Fruit fly (Drosophila melanogaster): ENCODE results near the gene CG6765.

CG6765 gene

DNA sequence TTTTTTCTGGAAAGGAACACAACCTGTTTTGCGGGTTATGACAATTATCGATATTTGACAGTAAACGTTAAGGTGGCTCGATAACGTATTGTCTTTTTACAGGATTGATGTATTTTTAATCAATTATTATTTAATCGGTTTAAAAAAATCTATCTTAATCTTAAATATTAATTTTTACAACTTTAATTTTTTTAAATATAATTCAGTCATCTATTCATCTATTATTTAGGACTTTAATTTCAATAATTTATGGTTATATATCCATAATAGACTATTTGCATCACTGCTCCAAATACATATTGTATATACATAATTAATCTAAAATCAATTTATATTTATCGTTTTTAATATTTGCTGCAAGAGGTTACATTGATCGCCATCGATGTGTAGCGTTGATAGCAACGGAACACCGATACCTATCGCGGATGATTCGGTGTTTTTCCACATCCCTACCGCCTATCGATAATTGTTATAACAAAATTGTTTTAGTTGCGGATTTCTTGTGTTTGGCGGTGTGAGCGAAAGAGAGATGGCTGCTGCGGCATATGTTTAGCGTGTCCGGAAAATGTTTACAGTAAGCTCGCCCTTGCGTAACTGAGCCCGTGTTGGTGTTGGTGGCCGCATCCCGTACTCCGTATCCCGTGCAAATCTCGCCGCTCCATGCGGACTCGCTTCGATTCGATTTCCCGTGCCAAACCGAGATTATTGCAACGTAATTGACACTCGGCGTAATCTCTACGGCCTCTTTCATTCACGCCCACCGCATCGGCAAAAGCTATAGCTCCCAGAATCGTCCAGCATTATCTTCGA, 12.5 kb downstream of the CG6765 start, which contains the start of the genes GstO1 and foi (continued):
- no peak for TF ChIP-seq TFAM (GFP tag; optimal IDR thresholded peaks at IDR 0.05)
- peak; percentile 95 for TF ChIP-seq unc-4 (GFP tag; IDR thresholded peaks at IDR 0.05; ENCODE audit: partially characterized antibody)
- TF ChIP-seq CG3726 (GFP tag; IDR thresholded peaks at IDR 0.05) = no peak
- TF ChIP-seq CG6854 (GFP tag; optimal IDR thresholded peaks at IDR 0.05) = no peak
- TF ChIP-seq CG15269 (tag; optimal IDR thresholded peaks at IDR 0.05) = peak; percentile 3
- no peak for TF ChIP-seq CG13624 (GFP tag; optimal IDR thresholded peaks at IDR 0.05)
- TF ChIP-seq CG31365 (tag; optimal IDR thresholded peaks at IDR 0.05) = no peak
- no peak for TF ChIP-seq Antp (GFP tag; optimal IDR thresholded peaks at IDR 0.05)
- no peak for TF ChIP-seq CG15073 (GFP tag; optimal IDR thresholded peaks at IDR 0.05)
- TF ChIP-seq fd64A (GFP tag; optimal IDR thresholded peaks at IDR 0.05) = no peak
- no peak for TF ChIP-seq CG10654 (GFP tag; optimal IDR thresholded peaks at IDR 0.05)
- peak; percentile 94 for TF ChIP-seq CG14710 (tag; optimal IDR thresholded peaks at IDR 0.05)
- TF ChIP-seq sc (optimal IDR thresholded peaks at IDR 0.05) = no peak
- no peak for TF ChIP-seq sc (GFP tag; optimal IDR thresholded peaks at IDR 0.05)
- no peak for TF ChIP-seq Usf (GFP tag; optimal IDR thresholded peaks at IDR 0.05)
- no peak for TF ChIP-seq sima (GFP tag; optimal IDR thresholded peaks at IDR 0.05)
- TF ChIP-seq inv (GFP tag; IDR thresholded peaks at IDR 0.05; ENCODE audit: partially characterized antibody) = peak; percentile 97
- no peak for TF ChIP-seq her (GFP tag; optimal IDR thresholded peaks at IDR 0.05)
- TF ChIP-seq CG11093 (GFP tag; IDR thresholded peaks at IDR 0.05) = no peak
- TF ChIP-seq D19B (GFP tag; optimal IDR thresholded peaks at IDR 0.05) = no peak
- TF ChIP-seq Atf6 (GFP tag; IDR thresholded peaks at IDR 0.05) = peak; percentile 39; the same call in 1 of the 2 replicates
- TF ChIP-seq vvl (GFP tag; IDR thresholded peaks at IDR 0.05) = peak; percentile 48
- no peak for TF ChIP-seq CG7357 (GFP tag; IDR thresholded peaks at IDR 0.05)
- peak; percentile 83 for TF ChIP-seq Med (GFP tag)
- TF ChIP-seq CG1602 (GFP tag; optimal IDR thresholded peaks at IDR 0.05) = peak; percentile 3
- TF ChIP-seq CG11398 (GFP tag; optimal IDR thresholded peaks at IDR 0.05) = no peak
- TF ChIP-seq CG7745 (tag; optimal IDR thresholded peaks at IDR 0.05) = no peak
- TF ChIP-seq CG13424 (tag; optimal IDR thresholded peaks at IDR 0.05) = peak; percentile 19
- no peak for TF ChIP-seq NC2α (GFP tag; optimal IDR thresholded peaks at IDR 0.05)
- no peak for TF ChIP-seq CG12236 (GFP tag; optimal IDR thresholded peaks at IDR 0.05)
- TF ChIP-seq ab (GFP tag; optimal IDR thresholded peaks at IDR 0.05) = no peak
- no peak for TF ChIP-seq gcm (GFP tag; optimal IDR thresholded peaks at IDR 0.05)
- no peak for TF ChIP-seq CG8478 (optimal IDR thresholded peaks at IDR 0.05)
- TF ChIP-seq cato (GFP tag; optimal IDR thresholded peaks at IDR 0.05; ENCODE audit: borderline replicate concordance) = no peak
- no peak for TF ChIP-seq nau (GFP tag; optimal IDR thresholded peaks at IDR 0.05)
- TF ChIP-seq CG4617 (GFP tag; optimal IDR thresholded peaks at IDR 0.05; ENCODE audit: borderline replicate concordance) = no peak
- TF ChIP-seq Awh (GFP tag; IDR thresholded peaks at IDR 0.05) = no peak
- peak; percentile 6 for TF ChIP-seq CG10147 (GFP tag; optimal IDR thresholded peaks at IDR 0.05)
- peak; percentile 2 for TF ChIP-seq Deaf1 (tag; optimal IDR thresholded peaks at IDR 0.05)
- peak; percentile 69 for TF ChIP-seq Dp (GFP tag; optimal IDR thresholded peaks at IDR 0.05)
- TF ChIP-seq CG4404 (GFP tag; IDR thresholded peaks at IDR 0.05) = no peak
- peak; percentile 45 for TF ChIP-seq MTF-1 (GFP tag; optimal IDR thresholded peaks at IDR 0.05; ENCODE audit: borderline replicate concordance)
- TF ChIP-seq da (GFP tag; optimal IDR thresholded peaks at IDR 0.05) = no peak
- peak; percentile 37 for TF ChIP-seq lab (GFP tag; optimal IDR thresholded peaks at IDR 0.05)
- TF ChIP-seq CG34224 (GFP tag; IDR thresholded peaks at IDR 0.05; ENCODE audit: partially characterized antibody) = peak; percentile 94
- TF ChIP-seq sob (GFP tag; IDR thresholded peaks at IDR 0.05) = peak; percentile 57; the same call in 1 of the 2 replicates
- TF ChIP-seq gem (tag; optimal IDR thresholded peaks at IDR 0.05) = peak; percentile 24
- TF ChIP-seq tin (GFP tag; optimal IDR thresholded peaks at IDR 0.05) = peak; percentile 35
- no peak for TF ChIP-seq Nf-YB (GFP tag; optimal IDR thresholded peaks at IDR 0.05)

All from whole organism, embryonic.